Worm (Caenorhabditis elegans): ENCODE results near the gene Y43F8B.10.
A peak's percentile ranks its signal among the peaks of the same experiment; 100 is the strongest.

Y43F8B.10 gene

ce11 chrV:19473842-19474514 lies at the start of gene Y43F8B.10:
Gene Y43F8B.10, plus strand, starts transcription at chrV:19474464.
- TF ChIP-seq hlh-30 (tag; optimal IDR thresholded peaks at IDR 0.05; ENCODE audit: insufficient read depth) (no peak), fos-1 (tag; optimal IDR thresholded peaks at IDR 0.05) (no peak), mdt-29 (GFP tag; IDR thresholded peaks at IDR 0.05) (no peak), zip-2 (tag; optimal IDR thresholded peaks at IDR 0.05) (no peak), madf-5 (GFP tag; IDR thresholded peaks at IDR 0.05) (no peak), set-16 (GFP tag; IDR thresholded peaks at IDR 0.05) (peak; percentile 52; the same call in 1 of the 2 replicates)

ce11 chrV:19428097-19428496 lies 46.2 kb upstream of the Y43F8B.10 start:
- TF ChIP-seq skn-1 (tag; optimal IDR thresholded peaks at IDR 0.05) (no peak), madf-5 (GFP tag; IDR thresholded peaks at IDR 0.05) (no peak), fos-1 (tag; optimal IDR thresholded peaks at IDR 0.05) (no peak), saeg-2 (GFP tag; IDR thresholded peaks at IDR 0.05) (no peak), hlh-30 (tag; optimal IDR thresholded peaks at IDR 0.05; ENCODE audit: insufficient read depth) (peak; percentile 77), Y48G9A.11 (GFP tag; IDR thresholded peaks at IDR 0.05) (no peak), hlh-11 (tag; optimal IDR thresholded peaks at IDR 0.05) (peak; percentile 11), daf-12 (tag; optimal IDR thresholded peaks at IDR 0.05) (no peak), unc-62 (GFP tag; optimal IDR thresholded peaks at IDR 0.05 in 1 of 2) (peak in 1 of 2 experiments; percentile 61), unc-62 (tag; optimal IDR thresholded peaks at IDR 0.05) (no peak), mxl-3 (GFP tag; optimal IDR thresholded peaks at IDR 0.05) (peak; percentile 19)

ce11 chrV:19428936-19429335 lies 45.3 kb upstream of the Y43F8B.10 start:
- TF ChIP-seq dmd-8 (GFP tag; IDR thresholded peaks at IDR 0.05) (no peak), ceh-62 (tag; optimal IDR thresholded peaks at IDR 0.05) (no peak), egl-27 (tag; optimal IDR thresholded peaks at IDR 0.05) (no peak), nhr-76 (tag; optimal IDR thresholded peaks at IDR 0.05) (no peak), Y48G9A.11 (GFP tag; IDR thresholded peaks at IDR 0.05) (no peak), mdt-29 (GFP tag; IDR thresholded peaks at IDR 0.05) (no peak), nhr-42 (GFP tag; IDR thresholded peaks at IDR 0.05) (no peak), lin-38 (GFP tag; IDR thresholded peaks at IDR 0.05) (no peak), T26A8.4 (GFP tag; IDR thresholded peaks at IDR 0.05) (no peak), fkh-10 (GFP tag; optimal IDR thresholded peaks at IDR 0.05) (no peak), spr-1 (tag; optimal IDR thresholded peaks at IDR 0.05) (no peak), ceh-44 (GFP tag; IDR thresholded peaks at IDR 0.05) (no peak), lin-15B (tag; optimal IDR thresholded peaks at IDR 0.05) (no peak), mep-1 (tag; optimal IDR thresholded peaks at IDR 0.05) (no peak), tag-97 (GFP tag; IDR thresholded peaks at IDR 0.05) (no peak), fos-1 (tag; optimal IDR thresholded peaks at IDR 0.05) (no peak), ceh-82 (tag; optimal IDR thresholded peaks at IDR 0.05) (no peak), mxl-2 (GFP tag; conservative IDR thresholded peaks at IDR 0.05) (no peak), F44E2.7 (GFP tag; IDR thresholded peaks at IDR 0.05) (no peak), F10B5.3 (tag; optimal IDR thresholded peaks at IDR 0.05) (no peak)

ce11 chrV:19429605-19430004 lies 44.7 kb upstream of the Y43F8B.10 start:
- TF ChIP-seq Y75B8A.6 (GFP tag; IDR thresholded peaks at IDR 0.05), result 0 out of 2 replicates have a peak, but pooled peaks have one; percentile 47
- no peak for TF ChIP-seq hmg-1.1 (GFP tag; IDR thresholded peaks at IDR 0.05)

- TF ChIP-seq tra-1 (GFP tag; IDR thresholded peaks at IDR 0.05) (0 out of 2 replicates have a peak, but pooled peaks have one; percentile 25), daf-16 (GFP tag; optimal IDR thresholded peaks at IDR 0.05) (no peak), daf-16 (tag; optimal IDR thresholded peaks at IDR 0.05) (no peak), ztf-7 (tag; optimal IDR thresholded peaks at IDR 0.05) (no peak), lin-29 (GFP tag; IDR thresholded peaks at IDR 0.05) (no peak), unc-39 (tag; optimal IDR thresholded peaks at IDR 0.05) (no peak), hlh-11 (tag; optimal IDR thresholded peaks at IDR 0.05) (peak; percentile 8), hlh-30 (tag; optimal IDR thresholded peaks at IDR 0.05; ENCODE audit: insufficient read depth) (peak; percentile 30), Y5F2A.4 (GFP tag; optimal IDR thresholded peaks at IDR 0.05) (no peak), F26F4.8 (GFP tag; conservative IDR thresholded peaks at IDR 0.05) (0 out of 2 replicates have a peak, but pooled peaks have one; percentile 19), ceh-82 (tag; optimal IDR thresholded peaks at IDR 0.05) (no peak), mxl-2 (GFP tag; conservative IDR thresholded peaks at IDR 0.05) (peak; percentile 63; the same call in 1 of the 2 replicates), nhr-42 (GFP tag; IDR thresholded peaks at IDR 0.05) (no peak), daf-12 (tag; optimal IDR thresholded peaks at IDR 0.05) (no peak), nhr-111 (GFP tag; optimal IDR thresholded peaks at IDR 0.05) (peak; percentile 62), nhr-77 (tag; optimal IDR thresholded peaks at IDR 0.05) (no peak), saeg-2 (GFP tag; IDR thresholded peaks at IDR 0.05) (0 out of 2 replicates have a peak, but pooled peaks have one; percentile 11)
These were observed 43.8 kb upstream of the Y43F8B.10 start for ce11 chrV:19430351-19430913.

Measured in whole organism, L4 larva.